Fruit fly (Drosophila melanogaster): Measurements from ENCODE around the gene Vps16B.

Gene Vps16B

DNA sequence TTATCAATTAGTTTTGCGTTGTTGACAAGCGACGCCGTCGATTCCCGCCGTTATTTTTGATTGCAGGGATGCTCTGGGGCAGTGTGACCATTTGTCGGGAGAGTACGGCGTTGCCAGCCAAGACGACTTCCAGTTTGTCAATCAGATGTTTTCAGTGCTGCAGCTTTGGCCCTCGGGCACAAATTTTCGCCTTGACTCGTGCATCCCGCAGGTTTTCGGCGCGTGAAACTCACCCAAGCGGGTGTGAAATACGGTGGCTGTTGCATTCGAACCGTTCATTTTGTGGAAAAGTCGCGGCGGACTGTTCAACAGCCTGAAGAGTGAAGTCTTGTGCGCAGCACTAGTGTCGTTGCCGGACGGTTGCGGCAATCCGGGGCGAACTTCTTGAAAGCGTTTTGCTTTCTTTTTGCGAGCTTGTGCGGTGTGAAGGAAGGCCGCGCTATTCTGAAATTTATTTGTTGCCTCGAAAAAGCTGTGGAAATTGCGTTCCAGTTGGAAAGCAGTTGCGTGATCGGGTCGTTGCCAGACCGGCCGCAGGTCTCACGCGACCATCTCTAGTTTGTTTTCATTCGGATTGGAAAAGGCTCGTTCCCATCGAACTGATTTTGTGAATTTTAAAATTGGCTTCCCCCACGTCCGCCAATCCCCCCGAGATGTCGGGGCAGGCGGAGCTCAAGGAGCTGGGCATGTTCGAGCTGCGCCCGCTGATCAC lies 9.4 kb downstream of the Vps16B start, which contains the start of the genes ca and ncd (continued):
- TF ChIP-seq eve (GFP tag; optimal IDR thresholded peaks at IDR 0.05) = no peak
- no peak for TF ChIP-seq CG9609 (GFP tag; optimal IDR thresholded peaks at IDR 0.05)
- no peak for TF ChIP-seq CG10267 (tag; optimal IDR thresholded peaks at IDR 0.05)
- peak; percentile 56 for TF ChIP-seq D (optimal IDR thresholded peaks at IDR 0.05)
- TF ChIP-seq D (GFP tag; optimal IDR thresholded peaks at IDR 0.05) = no peak
- TF ChIP-seq nau (GFP tag; optimal IDR thresholded peaks at IDR 0.05) = no peak
- TF ChIP-seq gt (GFP tag; IDR thresholded peaks at IDR 0.05) = no peak
- TF ChIP-seq dmrt11E (tag; optimal IDR thresholded peaks at IDR 0.05) = no peak
- no peak; the same call in 1 of the 3 replicates for TF ChIP-seq row (GFP tag; IDR thresholded peaks at IDR 0.05)
- TF ChIP-seq Sox100B (GFP tag; optimal IDR thresholded peaks at IDR 0.05) = no peak
- TF ChIP-seq ssp (GFP tag; IDR thresholded peaks at IDR 0.05) = no peak
- peak; percentile 62 for TF ChIP-seq Sry-β (GFP tag; optimal IDR thresholded peaks at IDR 0.05)
- TF ChIP-seq NFAT (GFP tag; IDR thresholded peaks at IDR 0.05) = no peak
- TF ChIP-seq Rx (GFP tag; IDR thresholded peaks at IDR 0.05) = no peak
- no peak for TF ChIP-seq scrt (GFP tag; optimal IDR thresholded peaks at IDR 0.05)
- TF ChIP-seq CG11398 (GFP tag; optimal IDR thresholded peaks at IDR 0.05) = no peak
- no peak for TF ChIP-seq tup (GFP tag; optimal IDR thresholded peaks at IDR 0.05)
- no peak for TF ChIP-seq CG32767 (GFP tag; IDR thresholded peaks at IDR 0.05)
- TF ChIP-seq CG7556 (GFP tag; optimal IDR thresholded peaks at IDR 0.05) = no peak
- no peak for TF ChIP-seq CG12071 (GFP tag; optimal IDR thresholded peaks at IDR 0.05)
- no peak for TF ChIP-seq B-H2 (GFP tag; optimal IDR thresholded peaks at IDR 0.05)
- TF ChIP-seq chm (GFP tag; IDR thresholded peaks at IDR 0.05) = no peak
- no peak for TF ChIP-seq MTF-1 (GFP tag; optimal IDR thresholded peaks at IDR 0.05; ENCODE audit: borderline replicate concordance)
- no peak for TF ChIP-seq lola (GFP tag; optimal IDR thresholded peaks at IDR 0.05)
- TF ChIP-seq CG6175 (GFP tag; IDR thresholded peaks at IDR 0.05) = no peak
- no peak for TF ChIP-seq CG18011 (GFP tag; optimal IDR thresholded peaks at IDR 0.05)
- TF ChIP-seq Lhr (GFP tag; optimal IDR thresholded peaks at IDR 0.05) = no peak
- no peak for TF ChIP-seq h (optimal IDR thresholded peaks at IDR 0.05)
- TF ChIP-seq toy (GFP tag; IDR thresholded peaks at IDR 0.05) = no peak
- TF ChIP-seq Ada2b (GFP tag; IDR thresholded peaks at IDR 0.05) = no peak
- TF ChIP-seq CG14860 (GFP tag; IDR thresholded peaks at IDR 0.05; ENCODE audit: partially characterized antibody) = no peak
- TF ChIP-seq vvl (GFP tag; IDR thresholded peaks at IDR 0.05) = no peak
- peak; percentile 28 for TF ChIP-seq fu2 (GFP tag; optimal IDR thresholded peaks at IDR 0.05)
- TF ChIP-seq Side (GFP tag; optimal IDR thresholded peaks at IDR 0.05) = peak; percentile 3
- TF ChIP-seq eyg (GFP tag; optimal IDR thresholded peaks at IDR 0.05) = no peak
- TF ChIP-seq Eip74EF (GFP tag; optimal IDR thresholded peaks at IDR 0.05) = no peak
- peak; percentile 63 for TF ChIP-seq Med (GFP tag)
- no peak for TF ChIP-seq vfl (GFP tag; optimal IDR thresholded peaks at IDR 0.05)
- peak; percentile 57; the same call in 1 of the 2 replicates for TF ChIP-seq CG42726 (GFP tag; IDR thresholded peaks at IDR 0.05; ENCODE audit: partially characterized antibody)
- TF ChIP-seq cg (GFP tag; optimal IDR thresholded peaks at IDR 0.05) = no peak
- no peak for TF ChIP-seq pb (GFP tag; optimal IDR thresholded peaks at IDR 0.05)
- no peak for TF ChIP-seq CG12219 (GFP tag; optimal IDR thresholded peaks at IDR 0.05)
- no peak for TF ChIP-seq Dek (tag; optimal IDR thresholded peaks at IDR 0.05)
- no peak for TF ChIP-seq crc (GFP tag; optimal IDR thresholded peaks at IDR 0.05)
- TF ChIP-seq nmo (GFP tag; optimal IDR thresholded peaks at IDR 0.05) = peak; percentile 48
- TF ChIP-seq CG1529 (GFP tag; optimal IDR thresholded peaks at IDR 0.05) = no peak
- TF ChIP-seq CHES-1-like (GFP tag; optimal IDR thresholded peaks at IDR 0.05) = peak; percentile 49
- TF ChIP-seq CG15011 (GFP tag; optimal IDR thresholded peaks at IDR 0.05) = no peak
- TF ChIP-seq grau (tag; optimal IDR thresholded peaks at IDR 0.05) = no peak
- no peak for TF ChIP-seq CG2889 (GFP tag; IDR thresholded peaks at IDR 0.05)

Data from whole organism, embryonic.